Fruit fly (Drosophila melanogaster) whole organism, embryonic: Measurements from ENCODE around the gene Ppm1.

Experiments
- Antp ChIP-seq: fragments of 200-800 bp; sonication (Bioruptor generic); optimal IDR thresholded peaks from 3 replicates; lab custom pipeline; 2016; ENCODE audit warnings: missing biosample characterization, missing genetic modification characterization
- CG10147 ChIP-seq: fragments of 200-800 bp; sonication (Bioruptor generic); optimal IDR thresholded peaks from 2 replicates; lab custom pipeline; 2019; ENCODE audit warnings: missing biosample characterization, mild to moderate bottlenecking, missing genetic modification characterization, moderate library complexity
- CG10565 ChIP-seq: fragments of 200-800 bp; sonication (Bioruptor generic); optimal IDR thresholded peaks from 3 replicates; lab custom pipeline; 2016; ENCODE audit warnings: missing biosample characterization, mild to moderate bottlenecking, missing genetic modification characterization
- CG11695 ChIP-seq: fragments of 200-800 bp; sonication (Bioruptor generic); IDR thresholded peaks from 3 replicates; pipeline ENCODE4 v1.3.6; 2022; ENCODE audit warnings: missing biosample characterization, missing genetic modification characterization
- CG11696 ChIP-seq: fragments of 200-800 bp; sonication (Bioruptor generic); IDR thresholded peaks from 2 replicates; pipeline ENCODE4 v1.3.6; 2022; ENCODE audit warnings: missing biosample characterization, missing genetic modification characterization
- CG12391 ChIP-seq: fragments of 200-800 bp; sonication (Bioruptor generic); optimal IDR thresholded peaks from 3 replicates; lab custom pipeline; 2018; ENCODE audit warnings: missing biosample characterization, mild to moderate bottlenecking, missing genetic modification characterization, moderate library complexity
- CG13123 ChIP-seq: fragments of 200-800 bp; sonication (Bioruptor generic); optimal IDR thresholded peaks from 2 replicates; lab custom pipeline; 2016; ENCODE audit warnings: missing biosample characterization, missing genetic modification characterization
- CG13894 ChIP-seq: fragments of 200-800 bp; sonication (Bioruptor generic); optimal IDR thresholded peaks from 3 replicates; lab custom pipeline; 2018; ENCODE audit warnings: missing biosample characterization, mild to moderate bottlenecking, missing genetic modification characterization, moderate library complexity
- CG15011 ChIP-seq: fragments of 200-800 bp; sonication (Bioruptor generic); optimal IDR thresholded peaks from 3 replicates; lab custom pipeline; 2018; ENCODE audit warnings: missing biosample characterization, mild to moderate bottlenecking, missing genetic modification characterization
- CG17385 ChIP-seq: fragments of 200-800 bp; sonication (Bioruptor generic); optimal IDR thresholded peaks from 3 replicates; lab custom pipeline; 2018; ENCODE audit warnings: missing biosample characterization, mild to moderate bottlenecking, missing genetic modification characterization
- CG34224 ChIP-seq: fragments of 200-800 bp; sonication (Bioruptor generic); IDR thresholded peaks from 3 replicates; pipeline ENCODE4 v1.3.6; 2022; ENCODE audit warnings: missing biosample characterization, missing genetic modification characterization; ENCODE audit not compliant: partially characterized antibody
- CG42726 ChIP-seq: fragments of 200-800 bp; sonication (Bioruptor generic); IDR thresholded peaks from 2 replicates; pipeline ENCODE4 v1.3.6; 2022; ENCODE audit warnings: missing biosample characterization, missing genetic modification characterization; ENCODE audit not compliant: partially characterized antibody
- CG43689 ChIP-seq: fragments of 200-800 bp; sonication (Bioruptor generic); IDR thresholded peaks from 2 replicates; pipeline ENCODE4 v1.3.6; 2022; ENCODE audit warnings: missing biosample characterization, missing genetic modification characterization
- CG4707 ChIP-seq: fragments of 200-800 bp; sonication (Bioruptor generic); optimal IDR thresholded peaks from 2 replicates; lab custom pipeline; 2018; ENCODE audit warnings: missing biosample characterization, mild to moderate bottlenecking, missing genetic modification characterization, moderate library complexity
- CG5245 ChIP-seq: fragments of 200-800 bp; sonication (Bioruptor generic); optimal IDR thresholded peaks from 3 replicates; lab custom pipeline; 2016; ENCODE audit warnings: missing biosample characterization, missing genetic modification characterization
- CG7786 ChIP-seq: fragments of 200-800 bp; sonication (Bioruptor generic); optimal IDR thresholded peaks from 2 replicates; lab custom pipeline; 2016; ENCODE audit warnings: missing biosample characterization, missing genetic modification characterization
- CG8765 ChIP-seq: fragments of 200-800 bp; sonication (Bioruptor generic); IDR thresholded peaks from 2 replicates; pipeline ENCODE4 v1.3.6; 2022; ENCODE audit warnings: missing biosample characterization, missing genetic modification characterization
- CG9609 ChIP-seq: fragments of 200-800 bp; sonication (Bioruptor generic); optimal IDR thresholded peaks from 3 replicates; lab custom pipeline; 2016; ENCODE audit warnings: missing biosample characterization, missing genetic modification characterization
- CG9876 ChIP-seq: fragments of 200-800 bp; sonication (Bioruptor generic); optimal IDR thresholded peaks from 2 replicates; lab custom pipeline; 2016; ENCODE audit warnings: missing biosample characterization, missing genetic modification characterization
- D ChIP-seq, 2 experiments: fragments of 200-800 bp in 1 of 2; fragments of >200 bp in 1 of 2; sonication (Bioruptor generic) in 1 of 2; optimal IDR thresholded peaks; 2 replicates in 1 of 2; 3 replicates in 1 of 2; lab custom pipeline; 2017; ENCODE audit warnings: mild to moderate bottlenecking in 1 of 2, missing biosample characterization in 1 of 2, missing genetic modification characterization in 1 of 2, missing genetic modification reagents in 1 of 2
- Dp ChIP-seq: fragments of 200-800 bp; sonication (Bioruptor generic); optimal IDR thresholded peaks from 2 replicates; lab custom pipeline; 2018; ENCODE audit warnings: missing biosample characterization, mild to moderate bottlenecking, missing genetic modification characterization, moderate library complexity
- ERR ChIP-seq: fragments of 200-800 bp; sonication (Bioruptor generic); optimal IDR thresholded peaks from 2 replicates; lab custom pipeline; 2016; ENCODE audit warnings: missing biosample characterization, missing genetic modification characterization
- Ets97D ChIP-seq: fragments of 200-800 bp; sonication (Bioruptor generic); optimal IDR thresholded peaks from 3 replicates; lab custom pipeline; 2016; ENCODE audit warnings: missing biosample characterization, missing genetic modification characterization
- GATAe ChIP-seq: fragments of 200-800 bp; sonication (Bioruptor generic); conservative IDR thresholded peaks from 2 replicates; pipeline ENCODE4 v1.3.6; 2022; ENCODE audit warnings: missing biosample characterization, missing genetic modification characterization
- Myb ChIP-seq: fragments of 200-800 bp; sonication (Bioruptor generic); optimal IDR thresholded peaks from 2 replicates; lab custom pipeline; 2016; ENCODE audit warnings: missing biosample characterization, missing genetic modification characterization
- NC2α ChIP-seq: fragments of 200-800 bp; sonication (Bioruptor generic); optimal IDR thresholded peaks from 2 replicates; lab custom pipeline; 2016; ENCODE audit warnings: missing biosample characterization, missing genetic modification characterization
- NFAT ChIP-seq: fragments of 200-800 bp; sonication (Bioruptor generic); IDR thresholded peaks from 2 replicates; pipeline ENCODE4 v1.3.6; 2022; ENCODE audit warnings: missing biosample characterization, missing genetic modification characterization
- Nf-YA ChIP-seq: fragments of 200-800 bp; sonication (Bioruptor generic); IDR thresholded peaks from 2 replicates; pipeline ENCODE4 v1.3.6; 2022; ENCODE audit warnings: missing biosample characterization, missing genetic modification characterization
- Opbp ChIP-seq: fragments of 200-800 bp; sonication (Bioruptor generic); IDR thresholded peaks from 3 replicates; pipeline ENCODE4 v1.3.6; 2022; ENCODE audit warnings: missing biosample characterization, missing genetic modification characterization; ENCODE audit not compliant: partially characterized antibody
- Scr ChIP-seq: fragments of 200-800 bp; sonication (Bioruptor generic); IDR thresholded peaks from 2 replicates; pipeline ENCODE4 v1.3.6; 2022; ENCODE audit warnings: missing biosample characterization, missing genetic modification characterization; ENCODE audit not compliant: partially characterized antibody
- ash1 ChIP-seq: fragments of 200-800 bp; sonication (Bioruptor generic); optimal IDR thresholded peaks from 2 replicates; lab custom pipeline; 2018; ENCODE audit warnings: missing biosample characterization, mild to moderate bottlenecking, missing genetic modification characterization
- chif ChIP-seq, 2 experiments: fragments of 200-800 bp; sonication (Bioruptor generic); optimal IDR thresholded peaks; 3 replicates each; lab custom pipeline; 2016; ENCODE audit warnings: missing biosample characterization in 2 of 2, missing genetic modification characterization in 2 of 2
- dan ChIP-seq: fragments of 200-800 bp; sonication (Bioruptor generic); IDR thresholded peaks from 2 replicates; pipeline ENCODE4 v1.3.6; 2022; ENCODE audit warnings: missing biosample characterization, missing genetic modification characterization
- eyg ChIP-seq: fragments of 200-800 bp; sonication (Bioruptor generic); optimal IDR thresholded peaks from 3 replicates; lab custom pipeline; 2016; ENCODE audit warnings: missing biosample characterization, missing genetic modification characterization
- gce ChIP-seq: fragments of 200-800 bp; sonication (Bioruptor generic); IDR thresholded peaks from 3 replicates; pipeline ENCODE4 v1.3.6; 2022; ENCODE audit warnings: missing biosample characterization, missing genetic modification characterization
- gem ChIP-seq: fragments of 200-800 bp; sonication (Bioruptor generic); optimal IDR thresholded peaks from 2 replicates; lab custom pipeline; 2019; ENCODE audit warnings: missing biosample characterization, mild to moderate bottlenecking, missing genetic modification characterization, moderate library complexity
- mam ChIP-seq: fragments of 200-800 bp; sonication (Bioruptor generic); optimal IDR thresholded peaks from 3 replicates; lab custom pipeline; 2016; ENCODE audit warnings: missing biosample characterization, missing genetic modification characterization
- nmo ChIP-seq: fragments of 200-800 bp; sonication (Bioruptor generic); optimal IDR thresholded peaks from 2 replicates; lab custom pipeline; 2018; ENCODE audit warnings: missing biosample characterization, mild to moderate bottlenecking, missing genetic modification characterization, moderate library complexity
- pan ChIP-seq, 4 experiments: fragments of >200 bp in 3 of 4; fragments of 200-800 bp in 1 of 4; sonication (Bioruptor generic) in 1 of 4; optimal IDR thresholded peaks in 3 of 4; IDR thresholded peaks in 1 of 4; 2 replicates each; pipeline versions ENCODE4 v1.3.6 to Lab custom; 2017 to 2022; ENCODE audit warnings: missing biosample characterization in 2 of 4, missing genetic modification characterization in 2 of 4, mixed read lengths in 1 of 4
- pb ChIP-seq: fragments of 200-800 bp; sonication (Bioruptor generic); optimal IDR thresholded peaks from 3 replicates; lab custom pipeline; 2016; ENCODE audit warnings: missing biosample characterization, missing genetic modification characterization
- pzg ChIP-seq: fragments of 200-800 bp; sonication (Bioruptor generic); optimal IDR thresholded peaks from 3 replicates; lab custom pipeline; 2018; ENCODE audit warnings: missing biosample characterization, mild to moderate bottlenecking, missing genetic modification characterization, moderate library complexity
- run ChIP-seq: fragments of 200-800 bp; sonication (Bioruptor generic); optimal IDR thresholded peaks from 3 replicates; lab custom pipeline; 2018; ENCODE audit warnings: missing biosample characterization, mild to moderate bottlenecking, missing genetic modification characterization
- tio ChIP-seq: fragments of 200-800 bp; sonication (Bioruptor generic); optimal IDR thresholded peaks from 2 replicates; lab custom pipeline; 2017; ENCODE audit warnings: missing biosample characterization, missing genetic modification characterization, inconsistent platforms
- unpg ChIP-seq: fragments of 200-800 bp; sonication (Bioruptor generic); optimal IDR thresholded peaks from 3 replicates; lab custom pipeline; 2018; ENCODE audit warnings: missing biosample characterization, mild to moderate bottlenecking, missing genetic modification characterization, moderate library complexity
- vnd ChIP-seq: fragments of 200-800 bp; sonication (Bioruptor generic); IDR thresholded peaks from 3 replicates; pipeline ENCODE4 v1.3.6; 2022; ENCODE audit warnings: missing biosample characterization, missing genetic modification characterization; ENCODE audit not compliant: partially characterized antibody
- wdn ChIP-seq: fragments of 200-800 bp; sonication (Bioruptor generic); IDR thresholded peaks from 2 replicates; pipeline ENCODE4 v1.3.6; 2022; ENCODE audit warnings: missing biosample characterization, missing genetic modification characterization

Ppm1 gene

dm6 chr3L:589290-590281, 8.4 kb downstream of the Ppm1 start (continued):
- TF ChIP-seq NC2α (GFP tag; lab: Kevin White, UChicago) (peak; percentile 90), Scr (GFP tag; lab: Robert Waterston, UW) (no peak), CG42726 (GFP tag; lab: Robert Waterston, UW) (no peak), Antp (GFP tag; lab: Kevin White, UChicago) (peak; percentile 96), D (optimal IDR thresholded peaks at IDR 0.05; lab: Kevin White, UChicago) (no peak), D (GFP tag; optimal IDR thresholded peaks at IDR 0.05; lab: Kevin White, UChicago) (peak; percentile 86), run (tag; lab: Kevin White, UChicago) (peak; percentile 72), CG34224 (GFP tag; lab: Robert Waterston, UW) (no peak), GATAe (no peak; the same call in 1 of the 2 replicates), pb (GFP tag; lab: Kevin White, UChicago) (peak; percentile 89), NFAT (GFP tag; lab: Robert Waterston, UW) (peak; percentile 94), CG13894 (tag; lab: Kevin White, UChicago) (peak; percentile 74), CG11696 (GFP tag; lab: Robert Waterston, UW) (peak; percentile 82), gem (peak; percentile 91), pzg (GFP tag; lab: Kevin White, UChicago) (peak; percentile 8), unpg (GFP tag; lab: Kevin White, UChicago) (peak; percentile 90), eyg (peak; percentile 79), CG13123 (GFP tag; lab: Kevin White, UChicago) (peak; percentile 79), CG12391 (tag; lab: Kevin White, UChicago) (peak; percentile 91), vnd (GFP tag; lab: Robert Waterston, UW) (no peak), Myb (peak; percentile 82), CG17385 (GFP tag; lab: Kevin White, UChicago) (peak; percentile 78), CG43689 (GFP tag; lab: Robert Waterston, UW) (0 out of 2 replicates have a peak, but pooled peaks have one; percentile 43), chif (GFP tag; optimal IDR thresholded peaks at IDR 0.05; lab: Kevin White, UChicago) (peak; percentile 86 to 94), CG7786 (GFP tag; lab: Kevin White, UChicago) (peak; percentile 94), ash1 (GFP tag; lab: Kevin White, UChicago) (peak; percentile 84), CG11695 (GFP tag; lab: Robert Waterston, UW) (peak; percentile 87), pan (optimal IDR thresholded peaks at IDR 0.05; lab: Kevin White, UChicago) (no peak), pan (GFP tag; optimal IDR thresholded peaks at IDR 0.05 in 1 of 2, IDR thresholded peaks at IDR 0.05 in 1 of 2) (peak in 1 of 2 experiments; percentile 91), mam (GFP tag; lab: Kevin White, UChicago) (peak; percentile 91), CG10147 (GFP tag; lab: Kevin White, UChicago) (peak; percentile 78), Opbp (0 out of 3 replicates have a peak, but pooled peaks have one; percentile 7), CG9876 (GFP tag; lab: Kevin White, UChicago) (peak; percentile 89), dan (GFP tag; lab: Robert Waterston, UW) (peak; percentile 82), Nf-YA (GFP tag; lab: Robert Waterston, UW) (peak; percentile 75), Ets97D (peak; percentile 56), CG15011 (peak; percentile 76), CG8765 (GFP tag; lab: Robert Waterston, UW) (peak; percentile 92), gce (peak; percentile 80; the same call in 2 of the 3 replicates), CG10565 (GFP tag; lab: Kevin White, UChicago) (peak; percentile 37), CG4707 (GFP tag; lab: Kevin White, UChicago) (peak; percentile 72), CG9609 (peak; percentile 93), wdn (GFP tag; lab: Robert Waterston, UW) (peak; percentile 86), ERR (GFP tag; lab: Kevin White, UChicago) (peak; percentile 89), CG5245 (GFP tag; lab: Kevin White, UChicago) (peak; percentile 87), tio (peak; percentile 76), nmo (GFP tag; lab: Kevin White, UChicago) (peak; percentile 83), Dp (GFP tag; lab: Kevin White, UChicago) (no peak)
